Worm (Caenorhabditis elegans): ENCODE measurements around the gene ZK673.5.

The ZK673.5 gene

ce11 chrII:10464230-10464920, 3.1 kb downstream of the ZK673.5 start, which contains the start of the genes ZK673.6 and sdz-37:
Gene ZK673.6 (minus strand): TSS chrII:10464330.
Gene sdz-37 (plus strand): TSS chrII:10464870.
- TF ChIP-seq nhr-23 (tag; optimal IDR thresholded peaks at IDR 0.05) (no peak), daf-12 (tag; optimal IDR thresholded peaks at IDR 0.05) (no peak), fkh-10 (GFP tag; optimal IDR thresholded peaks at IDR 0.05) (no peak), pqm-1 (tag; optimal IDR thresholded peaks at IDR 0.05) (no peak), elt-1 (tag; optimal IDR thresholded peaks at IDR 0.05) (no peak), aly-2 (tag; optimal IDR thresholded peaks at IDR 0.05) (no peak), elt-3 (tag; optimal IDR thresholded peaks at IDR 0.05) (no peak), fkh-2 (tag; optimal IDR thresholded peaks at IDR 0.05) (no peak), mml-1 (tag; optimal IDR thresholded peaks at IDR 0.05) (no peak), eor-1 (tag; optimal IDR thresholded peaks at IDR 0.05) (no peak)

ce11 chrII:10466552-10466951, 5.2 kb downstream of the ZK673.5 start, which contains the start of gene tnc-2:
Gene tnc-2 (plus strand): TSS chrII:10466852.
- TF ChIP-seq nhr-25 (tag; optimal IDR thresholded peaks at IDR 0.05) (no peak), nhr-23 (tag; optimal IDR thresholded peaks at IDR 0.05) (no peak), ZK546.5 (tag; optimal IDR thresholded peaks at IDR 0.05) (no peak), nhr-67 (tag; optimal IDR thresholded peaks at IDR 0.05) (no peak), fos-1 (tag; optimal IDR thresholded peaks at IDR 0.05) (no peak), nfya-1 (tag; optimal IDR thresholded peaks at IDR 0.05; ENCODE audit: insufficient read depth) (no peak), ztf-11 (tag; optimal IDR thresholded peaks at IDR 0.05) (no peak), daf-12 (tag; optimal IDR thresholded peaks at IDR 0.05) (no peak), hmg-11 (tag; optimal IDR thresholded peaks at IDR 0.05) (no peak), egl-27 (tag; optimal IDR thresholded peaks at IDR 0.05) (no peak), ama-1 (optimal IDR thresholded peaks at IDR 0.05) (no peak), unc-39 (tag; optimal IDR thresholded peaks at IDR 0.05) (no peak), aly-2 (tag; optimal IDR thresholded peaks at IDR 0.05) (no peak), ceh-28 (tag; optimal IDR thresholded peaks at IDR 0.05) (no peak), nhr-237 (tag; optimal IDR thresholded peaks at IDR 0.05) (no peak)

- peak; percentile 59 for TF ChIP-seq elt-2 (tag; optimal IDR thresholded peaks at IDR 0.05)
- TF ChIP-seq nhr-76 (tag; optimal IDR thresholded peaks at IDR 0.05), result no peak
Observed at ce11 chrII:10470159-10470558, 8.9 kb downstream of the ZK673.5 start, which contains the start of gene clec-143. Gene clec-143 (minus strand): TSS chrII:10470297.

- TF ChIP-seq nhr-23 (tag; optimal IDR thresholded peaks at IDR 0.05), result no peak
- TF ChIP-seq nhr-237 (tag; optimal IDR thresholded peaks at IDR 0.05), result no peak
- TF ChIP-seq lsy-12 (tag; optimal IDR thresholded peaks at IDR 0.05), result no peak
- TF ChIP-seq eor-1 (tag; optimal IDR thresholded peaks at IDR 0.05), result no peak
- no peak for TF ChIP-seq egl-5 (tag; optimal IDR thresholded peaks at IDR 0.05)
- no peak for TF ChIP-seq aly-2 (tag; optimal IDR thresholded peaks at IDR 0.05)
- TF ChIP-seq pqm-1 (tag; optimal IDR thresholded peaks at IDR 0.05), result no peak
- no peak for TF ChIP-seq nhr-28 (tag; optimal IDR thresholded peaks at IDR 0.05)
- TF ChIP-seq mdl-1 (tag; optimal IDR thresholded peaks at IDR 0.05), result no peak
- TF ChIP-seq fkh-2 (tag; optimal IDR thresholded peaks at IDR 0.05), result no peak
- no peak for TF ChIP-seq nhr-12 (tag; optimal IDR thresholded peaks at IDR 0.05)
- TF ChIP-seq pha-4 (tag; optimal IDR thresholded peaks at IDR 0.05), result no peak
Observed at ce11 chrII:10471247-10471646, 9.9 kb downstream of the ZK673.5 start, which contains the start of gene ZK666.1. Gene ZK666.1 (minus strand): TSS chrII:10471347.

- TF ChIP-seq mml-1 (tag; optimal IDR thresholded peaks at IDR 0.05), result no peak
- TF ChIP-seq ama-1 (optimal IDR thresholded peaks at IDR 0.05), result no peak
- TF ChIP-seq ceh-9 (tag; optimal IDR thresholded peaks at IDR 0.05), result no peak
- no peak for TF ChIP-seq ZK546.5 (tag; optimal IDR thresholded peaks at IDR 0.05)
- no peak for TF ChIP-seq nhr-237 (tag; optimal IDR thresholded peaks at IDR 0.05)
- TF ChIP-seq elt-3 (tag; optimal IDR thresholded peaks at IDR 0.05), result no peak
- TF ChIP-seq tbx-2 (tag; optimal IDR thresholded peaks at IDR 0.05), result no peak
- TF ChIP-seq ceh-16 (tag; optimal IDR thresholded peaks at IDR 0.05), result no peak
- no peak for TF ChIP-seq fos-1 (tag; optimal IDR thresholded peaks at IDR 0.05)
- TF ChIP-seq daf-12 (tag; optimal IDR thresholded peaks at IDR 0.05), result no peak
- TF ChIP-seq ztf-11 (tag; optimal IDR thresholded peaks at IDR 0.05), result no peak
- TF ChIP-seq nhr-77 (tag; optimal IDR thresholded peaks at IDR 0.05), result no peak
- TF ChIP-seq nhr-67 (tag; optimal IDR thresholded peaks at IDR 0.05), result no peak
- TF ChIP-seq ceh-28 (tag; optimal IDR thresholded peaks at IDR 0.05), result no peak
- TF ChIP-seq fkh-2 (tag; optimal IDR thresholded peaks at IDR 0.05), result no peak
- TF ChIP-seq nhr-28 (tag; optimal IDR thresholded peaks at IDR 0.05), result no peak
- TF ChIP-seq skn-1 (tag; optimal IDR thresholded peaks at IDR 0.05), result no peak
- TF ChIP-seq mdl-1 (tag; optimal IDR thresholded peaks at IDR 0.05), result no peak
Observed at ce11 chrII:10471790-10472189, 10.5 kb downstream of the ZK673.5 start, which contains the start of gene ZK666.2. Gene ZK666.2 (minus strand): TSS chrII:10471890.

Measured in whole organism, L3 larva.